Fruit fly (Drosophila melanogaster) whole organism, prepupa: ENCODE data around the gene Mst89B.

Experiments
- CG10669 ChIP-seq: fragments of 200-800 bp; sonication (Bioruptor generic); optimal IDR thresholded peaks from 3 replicates; lab custom pipeline; 2018; ENCODE audit warnings: missing biosample characterization, mild to moderate bottlenecking, missing genetic modification characterization, moderate library complexity
- CG11294 ChIP-seq: fragments of 200-800 bp; sonication (Bioruptor generic); IDR thresholded peaks from 2 replicates; pipeline ENCODE4 v1.3.6; 2022; ENCODE audit warnings: missing biosample characterization, missing genetic modification characterization
- CG15336 ChIP-seq: fragments of 200-800 bp; sonication (Bioruptor generic); IDR thresholded peaks from 2 replicates; pipeline ENCODE4 v1.3.6; 2022; ENCODE audit warnings: missing biosample characterization, missing genetic modification characterization
- CG1621 ChIP-seq: fragments of 200-800 bp; sonication (Bioruptor generic); optimal IDR thresholded peaks from 3 replicates; lab custom pipeline; 2018; ENCODE audit warnings: missing biosample characterization, mild to moderate bottlenecking, missing genetic modification characterization
- CG16779 ChIP-seq: fragments of 200-800 bp; sonication (Bioruptor generic); optimal IDR thresholded peaks from 3 replicates; lab custom pipeline; 2017; ENCODE audit warnings: missing biosample characterization, mild to moderate bottlenecking, missing genetic modification characterization
- CG3032 ChIP-seq: fragments of 200-800 bp; optimal IDR thresholded peaks from 2 replicates; lab custom pipeline; 2019; ENCODE audit warnings: missing biosample characterization, mild to moderate bottlenecking, missing genetic modification characterization, moderate library complexity
- CG32006 ChIP-seq: fragments of 200-800 bp; sonication (Bioruptor generic); optimal IDR thresholded peaks from 3 replicates; lab custom pipeline; 2017; ENCODE audit warnings: missing biosample characterization, mild to moderate bottlenecking, missing genetic modification characterization
- CG6163 ChIP-seq: fragments of 200-800 bp; sonication (Bioruptor generic); IDR thresholded peaks from 3 replicates; pipeline ENCODE4 v1.3.6; 2022; ENCODE audit warnings: missing biosample characterization, missing genetic modification characterization
- CG6276 ChIP-seq: fragments of 200-800 bp; sonication (Bioruptor generic); optimal IDR thresholded peaks from 2 replicates; lab custom pipeline; 2017; ENCODE audit warnings: missing biosample characterization, mild to moderate bottlenecking, missing genetic modification characterization
- CG6792 ChIP-seq: fragments of 200-800 bp; sonication (Bioruptor generic); optimal IDR thresholded peaks from 3 replicates; lab custom pipeline; 2016; ENCODE audit warnings: missing biosample characterization, missing genetic modification characterization
- CG6808 ChIP-seq: fragments of 200-800 bp; sonication (Bioruptor generic); optimal IDR thresholded peaks from 3 replicates; lab custom pipeline; 2017; ENCODE audit warnings: missing biosample characterization, missing genetic modification characterization, mild to moderate bottlenecking, moderate library complexity, missing genetic modification reagents
- CG6854 ChIP-seq: fragments of 200-800 bp; sonication (Bioruptor generic); optimal IDR thresholded peaks from 2 replicates; lab custom pipeline; 2017; ENCODE audit warnings: missing biosample characterization, mild to moderate bottlenecking, missing genetic modification characterization
- CG8319 ChIP-seq: fragments of 200-800 bp; sonication (Bioruptor generic); optimal IDR thresholded peaks from 3 replicates; lab custom pipeline; 2016; ENCODE audit warnings: missing biosample characterization, missing genetic modification characterization
- CG9139 ChIP-seq: fragments of 200-800 bp; sonication (Bioruptor generic); optimal IDR thresholded peaks from 3 replicates; lab custom pipeline; 2017; ENCODE audit warnings: missing biosample characterization, mild to moderate bottlenecking, missing genetic modification characterization
- Eip75B ChIP-seq: fragments of 200-800 bp; sonication (Bioruptor generic); optimal IDR thresholded peaks from 3 replicates; lab custom pipeline; 2016; ENCODE audit warnings: missing biosample characterization, missing genetic modification characterization
- Eip78C ChIP-seq: fragments of 200-800 bp; sonication (Bioruptor generic); peaks from one replicate; lab custom pipeline; 2016; ENCODE audit warnings: missing biosample characterization, missing genetic modification characterization
- Eip93F ChIP-seq: fragments of 200-800 bp; sonication (Bioruptor generic); optimal IDR thresholded peaks from 2 replicates; lab custom pipeline; 2016; ENCODE audit warnings: missing biosample characterization, mild to moderate bottlenecking, missing genetic modification characterization
- Ets21C ChIP-seq: fragments of 200-800 bp; sonication (Bioruptor generic); optimal IDR thresholded peaks from 3 replicates; lab custom pipeline; 2016; ENCODE audit warnings: missing biosample characterization, missing genetic modification characterization
- Ets96B ChIP-seq: fragments of 200-800 bp; optimal IDR thresholded peaks from 2 replicates; lab custom pipeline; 2019; ENCODE audit warnings: missing biosample characterization, mild to moderate bottlenecking, missing genetic modification characterization, moderate library complexity
- Hr39 ChIP-seq: fragments of 200-800 bp; sonication (Bioruptor generic); optimal IDR thresholded peaks from 2 replicates; lab custom pipeline; 2016; ENCODE audit warnings: missing biosample characterization, missing genetic modification characterization
- Hr4 ChIP-seq: fragments of 200-800 bp; sonication (Bioruptor generic); optimal IDR thresholded peaks from 3 replicates; lab custom pipeline; 2016; ENCODE audit warnings: missing biosample characterization, missing genetic modification characterization
- Lpt ChIP-seq: fragments of 200-800 bp; sonication (Bioruptor generic); optimal IDR thresholded peaks from 3 replicates; lab custom pipeline; 2016; ENCODE audit warnings: missing biosample characterization, missing genetic modification characterization
- Sox102F ChIP-seq: fragments of 200-800 bp; sonication (Bioruptor generic); optimal IDR thresholded peaks from 2 replicates; lab custom pipeline; 2016; ENCODE audit warnings: missing biosample characterization, mild to moderate bottlenecking, missing genetic modification characterization
- Sox14 ChIP-seq: fragments of 200-800 bp; sonication (Bioruptor generic); optimal IDR thresholded peaks from 3 replicates; lab custom pipeline; 2016; ENCODE audit warnings: missing biosample characterization, missing genetic modification characterization
- Sox15 ChIP-seq: fragments of 200-800 bp; sonication (Bioruptor generic); optimal IDR thresholded peaks from 3 replicates; lab custom pipeline; 2016; ENCODE audit warnings: missing biosample characterization, missing genetic modification characterization
- acj6 ChIP-seq: fragments of 200-800 bp; sonication (Bioruptor generic); optimal IDR thresholded peaks from 3 replicates; lab custom pipeline; 2016; ENCODE audit warnings: missing biosample characterization, missing genetic modification characterization
- cyc ChIP-seq: fragments of 200-800 bp; sonication (Bioruptor generic); optimal IDR thresholded peaks from 3 replicates; lab custom pipeline; 2016; ENCODE audit warnings: missing biosample characterization, missing genetic modification characterization
- dac ChIP-seq: fragments of 200-800 bp; sonication (Bioruptor generic); optimal IDR thresholded peaks from 2 replicates; lab custom pipeline; 2017; ENCODE audit warnings: missing biosample characterization, mild to moderate bottlenecking, missing genetic modification characterization
- eg ChIP-seq: fragments of 200-800 bp; sonication (Bioruptor generic); IDR thresholded peaks from 3 replicates; pipeline ENCODE4 v1.3.6; 2022; ENCODE audit warnings: missing biosample characterization, missing genetic modification characterization
- esn ChIP-seq: fragments of 200-800 bp; sonication (Bioruptor generic); optimal IDR thresholded peaks from 2 replicates; lab custom pipeline; 2016; ENCODE audit warnings: missing biosample characterization, mild to moderate bottlenecking, missing genetic modification characterization, moderate library complexity
- fd85E ChIP-seq: fragments of 200-800 bp; sonication (Bioruptor generic); optimal IDR thresholded peaks from 3 replicates; lab custom pipeline; 2016; ENCODE audit warnings: missing biosample characterization, missing genetic modification characterization
- lz ChIP-seq: fragments of 200-800 bp; sonication (Bioruptor generic); optimal IDR thresholded peaks from 3 replicates; lab custom pipeline; 2016; ENCODE audit warnings: missing biosample characterization, missing genetic modification characterization
- pdm3 ChIP-seq: fragments of 200-800 bp; sonication (Bioruptor generic); optimal IDR thresholded peaks from 3 replicates; lab custom pipeline; 2016; ENCODE audit warnings: missing biosample characterization, missing genetic modification characterization
- salr ChIP-seq, 2 experiments: fragments of 200-800 bp; sonication (Bioruptor generic); optimal IDR thresholded peaks; 3 replicates each; lab custom pipeline; 2016 to 2018; ENCODE audit warnings: missing biosample characterization in 2 of 2, missing genetic modification characterization in 2 of 2, mild to moderate bottlenecking in 1 of 2
- ss ChIP-seq, 2 experiments: fragments of 200-800 bp; sonication (Bioruptor generic); optimal IDR thresholded peaks; 2 replicates in 1 of 2; 3 replicates in 1 of 2; lab custom pipeline; 2017 to 2018; ENCODE audit warnings: mild to moderate bottlenecking in 2 of 2, missing biosample characterization in 2 of 2, missing genetic modification characterization in 2 of 2, moderate library complexity in 1 of 2
- vri ChIP-seq: fragments of 200-800 bp; sonication (Bioruptor generic); optimal IDR thresholded peaks from 3 replicates; lab custom pipeline; 2016; ENCODE audit warnings: missing biosample characterization, mild to moderate bottlenecking, missing genetic modification characterization

Mst89B gene

dm6 chr3R:16231385-16232307, 35.2 kb upstream of the Mst89B start (continued):
- TF ChIP-seq Ets96B (tag; lab: Kevin White, UChicago) = peak; percentile 64
- TF ChIP-seq CG11294 (GFP tag; lab: Robert Waterston, UW) = no peak
- no peak for TF ChIP-seq CG15336 (GFP tag; lab: Robert Waterston, UW)
- TF ChIP-seq Eip78C = peak; percentile 88
- peak; percentile 80 for TF ChIP-seq acj6 (GFP tag; lab: Kevin White, UChicago)
- TF ChIP-seq lz = peak; percentile 43
- peak; percentile 70 for TF ChIP-seq esn (GFP tag; lab: Kevin White, UChicago)
- peak; percentile 67 for TF ChIP-seq CG6808 (GFP tag; lab: Kevin White, UChicago)
- TF ChIP-seq pdm3 (GFP tag; lab: Kevin White, UChicago) = peak; percentile 81
- TF ChIP-seq CG6163 (GFP tag; lab: Robert Waterston, UW) = no peak
- TF ChIP-seq Sox102F (GFP tag; lab: Kevin White, UChicago) = peak; percentile 43
- TF ChIP-seq Ets21C = peak; percentile 58
- peak; percentile 42 for TF ChIP-seq cyc (GFP tag; lab: Kevin White, UChicago)
- peak; percentile 85 for TF ChIP-seq Hr4
- TF ChIP-seq CG10669 (GFP tag; lab: Kevin White, UChicago) = peak; percentile 78
- no peak for TF ChIP-seq eg (GFP tag; lab: Robert Waterston, UW)
- no peak for TF ChIP-seq fd85E (GFP tag; lab: Kevin White, UChicago)
- TF ChIP-seq CG32006 = peak; percentile 88
- TF ChIP-seq Sox14 (GFP tag; lab: Kevin White, UChicago) = peak; percentile 64
- peak; percentile 13 for TF ChIP-seq CG9139 (GFP tag; lab: Kevin White, UChicago)
- TF ChIP-seq Hr39 (GFP tag; lab: Kevin White, UChicago) = peak; percentile 78
- TF ChIP-seq salr (GFP tag; optimal IDR thresholded peaks at IDR 0.05; lab: Kevin White, UChicago) = peak; percentile 20 to 72
- peak; percentile 27 for TF ChIP-seq CG6854 (GFP tag; lab: Kevin White, UChicago)
- TF ChIP-seq Sox15 (GFP tag; lab: Kevin White, UChicago) = peak; percentile 65
- TF ChIP-seq Eip93F (GFP tag; lab: Kevin White, UChicago) = peak; percentile 42
- peak; percentile 69 for TF ChIP-seq vri
- peak; percentile 60 for TF ChIP-seq CG6792 (GFP tag; lab: Kevin White, UChicago)
- TF ChIP-seq CG3032 (tag; lab: Kevin White, UChicago) = peak; percentile 77

dm6 chr3R:16232569-16232968, 34.2 kb upstream of the Mst89B start:
- TF ChIP-seq CG6276 (GFP tag; lab: Kevin White, UChicago) = peak; percentile 44
- TF ChIP-seq CG16779 (tag; lab: Kevin White, UChicago) = peak; percentile 18
- peak; percentile 88 for TF ChIP-seq CG6854 (GFP tag; lab: Kevin White, UChicago)
- TF ChIP-seq Eip93F (GFP tag; lab: Kevin White, UChicago) = peak; percentile 18
- peak; percentile 36 for TF ChIP-seq Lpt (GFP tag; lab: Kevin White, UChicago)
- TF ChIP-seq CG3032 (tag; lab: Kevin White, UChicago) = no peak
- TF ChIP-seq dac (GFP tag; lab: Kevin White, UChicago) = no peak
- TF ChIP-seq ss (GFP tag; optimal IDR thresholded peaks at IDR 0.05; lab: Kevin White, UChicago) = peak; percentile 23 to 41

- peak; percentile 24 for TF ChIP-seq CG1621 (tag; lab: Kevin White, UChicago)
- TF ChIP-seq CG6854 (GFP tag; lab: Kevin White, UChicago) = peak; percentile 21
- TF ChIP-seq CG8319 (GFP tag; lab: Kevin White, UChicago) = peak; percentile 49
- no peak for TF ChIP-seq Eip75B (GFP tag; lab: Kevin White, UChicago)
Observed at dm6 chr3R:16234298-16234697, 32.5 kb upstream of the Mst89B start.
